Worm (Caenorhabditis elegans) whole organism, mixed stage, embryonic: ENCODE results near the gene set-25.
"Not testable (repeated sequence)": the region's sequence is repeated elsewhere in the genome, so short reads cannot be mapped to it uniquely, and the experiment has no call there.

ENCODE experiments used
- mab-5 ChIP-seq: fragments of 150-350 bp; optimal IDR thresholded peaks from 2 replicates; lab custom pipeline; 2014; ENCODE audit warnings: missing biosample characterization, missing genetic modification characterization
- nhr-237 ChIP-seq: fragments of 150-350 bp; optimal IDR thresholded peaks from 2 replicates; lab custom pipeline; 2014; ENCODE audit warnings: missing biosample characterization, missing genetic modification characterization
- nhr-76 ChIP-seq: sonication (generic microtip); optimal IDR thresholded peaks from 2 replicates; lab custom pipeline; 2017; ENCODE audit warnings: missing biosample characterization, missing genetic modification characterization

set-25 gene

ce11 chrIII:13245281-13245680, 47.6 kb downstream of the set-25 start, which contains the start of gene Y43F4A.4:
Gene Y43F4A.4, plus strand, starts transcription at chrIII:13245581.
- TF ChIP-seq nhr-76; mab-5 (tag; lab: Kevin White, UChicago); nhr-237 (tag; lab: Kevin White, UChicago): not testable (repeated sequence)
